Worm (Caenorhabditis elegans) whole organism, L3 larva: Measurements from ENCODE around the gene unc-62.
"Not testable (repeated sequence)": the region's sequence is repeated elsewhere in the genome, so short reads cannot be mapped to it uniquely, and the experiment has no call there.

Experiments
- ama-1 ChIP-seq: fragments of 150-350 bp; optimal IDR thresholded peaks from 2 replicates; lab custom pipeline; 2018
- nfya-1 ChIP-seq: sonication (generic microtip); optimal IDR thresholded peaks from 2 replicates; lab custom pipeline; 2017; ENCODE audit warnings: missing genetic modification characterization, mild to moderate bottlenecking, missing compliant biosample characterization, antibody characterized with exemption, moderate library complexity; ENCODE audit not compliant: insufficient read depth

- TF ChIP-seq ama-1; nfya-1 (tag; lab: Kevin White, UChicago): not testable (repeated sequence)
Observed at ce11 chrV:4560441-4560840, 63.2 kb downstream of the unc-62 start, which contains the start of gene Y61A9LA.4.
